Fruit fly (Drosophila melanogaster) whole organism, prepupa: ENCODE measurements around the gene CG9106.

ENCODE experiments used
- Blimp-1 ChIP-seq: fragments of 200-800 bp; sonication (Bioruptor generic); optimal IDR thresholded peaks from 3 replicates; lab custom pipeline; 2017; ENCODE audit warnings: missing biosample characterization, missing genetic modification characterization, mild to moderate bottlenecking, moderate library complexity, missing genetic modification reagents
- CG10669 ChIP-seq: fragments of 200-800 bp; sonication (Bioruptor generic); optimal IDR thresholded peaks from 3 replicates; lab custom pipeline; 2018; ENCODE audit warnings: missing biosample characterization, mild to moderate bottlenecking, missing genetic modification characterization, moderate library complexity
- CG11902 ChIP-seq: fragments of 200-800 bp; sonication (Bioruptor generic); optimal IDR thresholded peaks from 3 replicates; lab custom pipeline; 2016; ENCODE audit warnings: missing biosample characterization, missing genetic modification characterization
- CG1621 ChIP-seq: fragments of 200-800 bp; sonication (Bioruptor generic); optimal IDR thresholded peaks from 3 replicates; lab custom pipeline; 2018; ENCODE audit warnings: missing biosample characterization, mild to moderate bottlenecking, missing genetic modification characterization
- CG16779 ChIP-seq: fragments of 200-800 bp; sonication (Bioruptor generic); optimal IDR thresholded peaks from 3 replicates; lab custom pipeline; 2017; ENCODE audit warnings: missing biosample characterization, mild to moderate bottlenecking, missing genetic modification characterization
- CG34406 ChIP-seq: fragments of 200-800 bp; sonication (Bioruptor generic); optimal IDR thresholded peaks from 3 replicates; lab custom pipeline; 2016; ENCODE audit warnings: missing biosample characterization, missing genetic modification characterization
- CG3919 ChIP-seq: fragments of 200-800 bp; sonication (Bioruptor generic); optimal IDR thresholded peaks from 3 replicates; lab custom pipeline; 2016; ENCODE audit warnings: missing biosample characterization, missing genetic modification characterization
- CG4318 ChIP-seq: fragments of 200-800 bp; sonication (Bioruptor generic); optimal IDR thresholded peaks from 3 replicates; lab custom pipeline; 2017; ENCODE audit warnings: missing biosample characterization, mild to moderate bottlenecking, missing genetic modification characterization
- CG6163 ChIP-seq: fragments of 200-800 bp; sonication (Bioruptor generic); IDR thresholded peaks from 3 replicates; pipeline ENCODE4 v1.3.6; 2022; ENCODE audit warnings: missing biosample characterization, missing genetic modification characterization
- CG6276 ChIP-seq: fragments of 200-800 bp; sonication (Bioruptor generic); optimal IDR thresholded peaks from 2 replicates; lab custom pipeline; 2017; ENCODE audit warnings: missing biosample characterization, mild to moderate bottlenecking, missing genetic modification characterization
- CG6792 ChIP-seq: fragments of 200-800 bp; sonication (Bioruptor generic); optimal IDR thresholded peaks from 3 replicates; lab custom pipeline; 2016; ENCODE audit warnings: missing biosample characterization, missing genetic modification characterization
- CG6808 ChIP-seq: fragments of 200-800 bp; sonication (Bioruptor generic); optimal IDR thresholded peaks from 3 replicates; lab custom pipeline; 2017; ENCODE audit warnings: missing biosample characterization, missing genetic modification characterization, mild to moderate bottlenecking, moderate library complexity, missing genetic modification reagents
- CG6854 ChIP-seq: fragments of 200-800 bp; sonication (Bioruptor generic); optimal IDR thresholded peaks from 2 replicates; lab custom pipeline; 2017; ENCODE audit warnings: missing biosample characterization, mild to moderate bottlenecking, missing genetic modification characterization
- CG7368 ChIP-seq: fragments of 200-800 bp; sonication (Bioruptor generic); optimal IDR thresholded peaks from 3 replicates; lab custom pipeline; 2016; ENCODE audit warnings: missing biosample characterization, missing genetic modification characterization
- CG8319 ChIP-seq: fragments of 200-800 bp; sonication (Bioruptor generic); optimal IDR thresholded peaks from 3 replicates; lab custom pipeline; 2016; ENCODE audit warnings: missing biosample characterization, missing genetic modification characterization
- CG8632 ChIP-seq: fragments of 200-800 bp; sonication (Bioruptor generic); optimal IDR thresholded peaks from 3 replicates; lab custom pipeline; 2016; ENCODE audit warnings: missing biosample characterization, missing genetic modification characterization
- CG9139 ChIP-seq: fragments of 200-800 bp; sonication (Bioruptor generic); optimal IDR thresholded peaks from 3 replicates; lab custom pipeline; 2017; ENCODE audit warnings: missing biosample characterization, mild to moderate bottlenecking, missing genetic modification characterization
- Eip78C ChIP-seq: fragments of 200-800 bp; sonication (Bioruptor generic); peaks from one replicate; lab custom pipeline; 2016; ENCODE audit warnings: missing biosample characterization, missing genetic modification characterization
- Eip93F ChIP-seq: fragments of 200-800 bp; sonication (Bioruptor generic); optimal IDR thresholded peaks from 2 replicates; lab custom pipeline; 2016; ENCODE audit warnings: missing biosample characterization, mild to moderate bottlenecking, missing genetic modification characterization
- Ets21C ChIP-seq: fragments of 200-800 bp; sonication (Bioruptor generic); optimal IDR thresholded peaks from 3 replicates; lab custom pipeline; 2016; ENCODE audit warnings: missing biosample characterization, missing genetic modification characterization
- Ets96B ChIP-seq: fragments of 200-800 bp; optimal IDR thresholded peaks from 2 replicates; lab custom pipeline; 2019; ENCODE audit warnings: missing biosample characterization, mild to moderate bottlenecking, missing genetic modification characterization, moderate library complexity
- Gug ChIP-seq: fragments of 200-800 bp; sonication (Bioruptor generic); IDR thresholded peaks from 2 replicates; pipeline ENCODE4 v1.3.6; 2022; ENCODE audit warnings: missing biosample characterization, missing genetic modification characterization
- Hr38 ChIP-seq: sonication (Bioruptor generic); optimal IDR thresholded peaks from 2 replicates; lab custom pipeline; 2016; ENCODE audit warnings: missing biosample characterization, missing genetic modification characterization
- Hr39 ChIP-seq: fragments of 200-800 bp; sonication (Bioruptor generic); optimal IDR thresholded peaks from 2 replicates; lab custom pipeline; 2016; ENCODE audit warnings: missing biosample characterization, missing genetic modification characterization
- Sox102F ChIP-seq: fragments of 200-800 bp; sonication (Bioruptor generic); optimal IDR thresholded peaks from 2 replicates; lab custom pipeline; 2016; ENCODE audit warnings: missing biosample characterization, mild to moderate bottlenecking, missing genetic modification characterization
- achi ChIP-seq: fragments of 200-800 bp; sonication (Bioruptor generic); optimal IDR thresholded peaks from 3 replicates; lab custom pipeline; 2016; ENCODE audit warnings: missing biosample characterization, missing genetic modification characterization
- acj6 ChIP-seq: fragments of 200-800 bp; sonication (Bioruptor generic); optimal IDR thresholded peaks from 3 replicates; lab custom pipeline; 2016; ENCODE audit warnings: missing biosample characterization, missing genetic modification characterization
- cyc ChIP-seq: fragments of 200-800 bp; sonication (Bioruptor generic); optimal IDR thresholded peaks from 3 replicates; lab custom pipeline; 2016; ENCODE audit warnings: missing biosample characterization, missing genetic modification characterization
- dac ChIP-seq: fragments of 200-800 bp; sonication (Bioruptor generic); optimal IDR thresholded peaks from 2 replicates; lab custom pipeline; 2017; ENCODE audit warnings: missing biosample characterization, mild to moderate bottlenecking, missing genetic modification characterization
- eg ChIP-seq: fragments of 200-800 bp; sonication (Bioruptor generic); IDR thresholded peaks from 3 replicates; pipeline ENCODE4 v1.3.6; 2022; ENCODE audit warnings: missing biosample characterization, missing genetic modification characterization
- esn ChIP-seq: fragments of 200-800 bp; sonication (Bioruptor generic); optimal IDR thresholded peaks from 2 replicates; lab custom pipeline; 2016; ENCODE audit warnings: missing biosample characterization, mild to moderate bottlenecking, missing genetic modification characterization, moderate library complexity
- fkh ChIP-seq: fragments of 200-800 bp; sonication (Bioruptor generic); optimal IDR thresholded peaks from 3 replicates; lab custom pipeline; 2017; ENCODE audit warnings: missing biosample characterization, mild to moderate bottlenecking, missing genetic modification characterization, moderate library complexity
- lz ChIP-seq: fragments of 200-800 bp; sonication (Bioruptor generic); optimal IDR thresholded peaks from 3 replicates; lab custom pipeline; 2016; ENCODE audit warnings: missing biosample characterization, missing genetic modification characterization
- spab ChIP-seq: fragments of 200-800 bp; sonication (Bioruptor generic); optimal IDR thresholded peaks from 2 replicates; lab custom pipeline; 2017; ENCODE audit warnings: missing biosample characterization, mild to moderate bottlenecking, missing genetic modification characterization, missing genetic modification reagents
- ss ChIP-seq, 2 experiments: fragments of 200-800 bp; sonication (Bioruptor generic); optimal IDR thresholded peaks; 2 replicates in 1 of 2; 3 replicates in 1 of 2; lab custom pipeline; 2017 to 2018; ENCODE audit warnings: mild to moderate bottlenecking in 2 of 2, missing biosample characterization in 2 of 2, missing genetic modification characterization in 2 of 2, moderate library complexity in 1 of 2
- svp ChIP-seq: fragments of 200-800 bp; sonication (Bioruptor generic); peaks from one replicate; lab custom pipeline; 2016; ENCODE audit warnings: missing biosample characterization, missing genetic modification characterization
- topi ChIP-seq: fragments of 200-800 bp; sonication (Bioruptor generic); optimal IDR thresholded peaks from 3 replicates; lab custom pipeline; 2016; ENCODE audit warnings: missing biosample characterization, missing genetic modification characterization
- vri ChIP-seq: fragments of 200-800 bp; sonication (Bioruptor generic); optimal IDR thresholded peaks from 3 replicates; lab custom pipeline; 2016; ENCODE audit warnings: missing biosample characterization, mild to moderate bottlenecking, missing genetic modification characterization

Gene CG9106

dm6 chrX:15303176-15304115 lies 31.2 kb upstream of the CG9106 start:
- TF ChIP-seq svp (GFP tag; lab: Kevin White, UChicago) (peak; percentile 77), vri (GFP tag; lab: Kevin White, UChicago) (peak; percentile 84), spab (no peak), Eip78C (peak; percentile 18), CG16779 (tag; lab: Kevin White, UChicago) (no peak), eg (0 out of 3 replicates have a peak, but pooled peaks have one; percentile 26), Blimp-1 (GFP tag; lab: Kevin White, UChicago) (peak; percentile 13), CG6854 (GFP tag; lab: Kevin White, UChicago) (peak; percentile 15), CG10669 (GFP tag; lab: Kevin White, UChicago) (no peak), Eip93F (GFP tag; lab: Kevin White, UChicago) (peak; percentile 49), fkh (GFP tag; lab: Kevin White, UChicago) (peak; percentile 75), Sox102F (GFP tag; lab: Kevin White, UChicago) (peak; percentile 15)

- TF ChIP-seq CG1621 (no peak), CG8632 (GFP tag; lab: Kevin White, UChicago) (no peak), Hr39 (GFP tag; lab: Kevin White, UChicago) (no peak), vri (GFP tag; lab: Kevin White, UChicago) (peak; percentile 17), Gug (GFP tag; lab: Robert Waterston, UW) (no peak), CG6163 (GFP tag; lab: Robert Waterston, UW) (no peak), CG6276 (GFP tag; lab: Kevin White, UChicago) (no peak), svp (GFP tag; lab: Kevin White, UChicago) (peak; percentile 58)
Observed at dm6 chrX:15301175-15301574, 29.0 kb upstream of the CG9106 start.

dm6 chrX:15299927-15300740 lies 27.9 kb upstream of the CG9106 start:
- TF ChIP-seq Blimp-1 (GFP tag; lab: Kevin White, UChicago) (no peak), achi (GFP tag; lab: Kevin White, UChicago) (no peak), Sox102F (GFP tag; lab: Kevin White, UChicago) (no peak), eg (0 out of 3 replicates have a peak, but pooled peaks have one; percentile 19), CG8319 (no peak), lz (GFP tag; lab: Kevin White, UChicago) (no peak), CG11902 (GFP tag; lab: Kevin White, UChicago) (no peak), CG16779 (tag; lab: Kevin White, UChicago) (no peak), Ets96B (tag; lab: Kevin White, UChicago) (no peak)

- TF ChIP-seq dac = peak; percentile 94
- TF ChIP-seq Eip93F (GFP tag; lab: Kevin White, UChicago) = no peak
- TF ChIP-seq eg = peak; percentile 93
- TF ChIP-seq achi (GFP tag; lab: Kevin White, UChicago) = peak; percentile 89
- TF ChIP-seq spab = peak; percentile 72
- peak; percentile 91 for TF ChIP-seq CG34406 (GFP tag; lab: Kevin White, UChicago)
- TF ChIP-seq acj6 (GFP tag; lab: Kevin White, UChicago) = peak; percentile 91
- peak; percentile 83 for TF ChIP-seq CG6808 (GFP tag; lab: Kevin White, UChicago)
- peak; percentile 76 for TF ChIP-seq topi (GFP tag; lab: Kevin White, UChicago)
- peak; percentile 82 for TF ChIP-seq CG7368
- peak; percentile 63 for TF ChIP-seq vri (GFP tag; lab: Kevin White, UChicago)
- TF ChIP-seq Hr38 = no peak
- peak; percentile 85 for TF ChIP-seq Ets96B (tag; lab: Kevin White, UChicago)
- TF ChIP-seq Ets21C = peak; percentile 29
- peak; percentile 96 for TF ChIP-seq CG4318 (GFP tag; lab: Kevin White, UChicago)
- peak; percentile 88 for TF ChIP-seq CG6792 (GFP tag; lab: Kevin White, UChicago)
- peak; percentile 94 for TF ChIP-seq Gug (GFP tag; lab: Robert Waterston, UW)
- peak; percentile 83 for TF ChIP-seq fkh (GFP tag; lab: Kevin White, UChicago)
- TF ChIP-seq esn = peak; percentile 84
- TF ChIP-seq ss (GFP tag; optimal IDR thresholded peaks at IDR 0.05; lab: Kevin White, UChicago) = peak; percentile 69 to 87
- peak; percentile 68 for TF ChIP-seq cyc (GFP tag; lab: Kevin White, UChicago)
- TF ChIP-seq CG16779 (tag; lab: Kevin White, UChicago) = peak; percentile 88
- peak; percentile 74 for TF ChIP-seq CG9139 (GFP tag; lab: Kevin White, UChicago)
- TF ChIP-seq CG11902 (GFP tag; lab: Kevin White, UChicago) = peak; percentile 80
- peak; percentile 87 for TF ChIP-seq CG3919 (GFP tag; lab: Kevin White, UChicago)
Observed at dm6 chrX:15298298-15299069, 26.3 kb upstream of the CG9106 start.
